Fruit fly (Drosophila melanogaster) whole organism, embryonic: ENCODE results near the gene Zwilch.

ENCODE experiments used
- ATbp ChIP-seq: fragments of 200-800 bp; sonication (Bioruptor generic); optimal IDR thresholded peaks from 2 replicates; lab custom pipeline; 2017; ENCODE audit warnings: missing biosample characterization, mild to moderate bottlenecking, missing genetic modification characterization, missing genetic modification reagents
- Awh ChIP-seq: fragments of 200-800 bp; sonication (Bioruptor generic); IDR thresholded peaks from 2 replicates; pipeline ENCODE4, ENCODE4 v1.3.6; 2022; ENCODE audit warnings: missing biosample characterization, missing genetic modification characterization
- Bgb ChIP-seq: fragments of 200-800 bp; sonication (Bioruptor generic); IDR thresholded peaks from 2 replicates; pipeline ENCODE4 v1.3.6; 2022; ENCODE audit warnings: missing biosample characterization, missing genetic modification characterization; ENCODE audit not compliant: partially characterized antibody
- CG10267 ChIP-seq: fragments of 200-800 bp; sonication (Bioruptor generic); optimal IDR thresholded peaks from 2 replicates; lab custom pipeline; 2018; ENCODE audit warnings: missing biosample characterization, mild to moderate bottlenecking, missing genetic modification characterization, moderate library complexity
- CG10543 ChIP-seq: fragments of 200-800 bp; sonication (Bioruptor generic); optimal IDR thresholded peaks from 3 replicates; lab custom pipeline; 2017; ENCODE audit warnings: missing biosample characterization, mild to moderate bottlenecking, missing genetic modification characterization, moderate library complexity
- CG11456 ChIP-seq: fragments of 200-800 bp; sonication (Bioruptor generic); IDR thresholded peaks from 3 replicates; pipeline ENCODE4 v1.3.6; 2022; ENCODE audit warnings: missing biosample characterization, missing genetic modification characterization
- CG12744 ChIP-seq: fragments of 200-800 bp; sonication (Bioruptor generic); optimal IDR thresholded peaks from 2 replicates; lab custom pipeline; 2016; ENCODE audit warnings: missing biosample characterization, missing genetic modification characterization
- CG17829 ChIP-seq: fragments of 200-800 bp; optimal IDR thresholded peaks from 2 replicates; lab custom pipeline; 2019; ENCODE audit warnings: missing biosample characterization, mild to moderate bottlenecking, missing genetic modification characterization, moderate library complexity
- CG1792 ChIP-seq: fragments of 200-800 bp; sonication (Bioruptor generic); optimal IDR thresholded peaks from 2 replicates; lab custom pipeline; 2016; ENCODE audit warnings: missing biosample characterization, missing genetic modification characterization
- CG18262 ChIP-seq: fragments of 200-800 bp; optimal IDR thresholded peaks from 3 replicates; lab custom pipeline; 2019; ENCODE audit warnings: missing biosample characterization, mild to moderate bottlenecking, missing genetic modification characterization, moderate library complexity
- CG18764 ChIP-seq: fragments of 200-800 bp; sonication (Bioruptor generic); optimal IDR thresholded peaks from 3 replicates; lab custom pipeline; 2016; ENCODE audit warnings: missing biosample characterization, missing genetic modification characterization
- CG3065 ChIP-seq: fragments of 200-800 bp; sonication (Bioruptor generic); optimal IDR thresholded peaks from 2 replicates; lab custom pipeline; 2016; ENCODE audit warnings: missing biosample characterization, missing genetic modification characterization
- CG3838 ChIP-seq: fragments of 200-800 bp; sonication (Bioruptor generic); optimal IDR thresholded peaks from 3 replicates; lab custom pipeline; 2016; ENCODE audit warnings: missing biosample characterization, missing genetic modification characterization
- CG3995 ChIP-seq: fragments of 200-800 bp; sonication (Bioruptor generic); optimal IDR thresholded peaks from 3 replicates; lab custom pipeline; 2016; ENCODE audit warnings: missing biosample characterization, missing genetic modification characterization
- CG4282 ChIP-seq: fragments of 200-800 bp; sonication (Bioruptor generic); optimal IDR thresholded peaks from 2 replicates; lab custom pipeline; 2016; ENCODE audit warnings: missing biosample characterization, missing genetic modification characterization
- CG6175 ChIP-seq: fragments of 200-800 bp; sonication (Bioruptor generic); IDR thresholded peaks from 3 replicates; pipeline ENCODE4 v1.3.6; 2022; ENCODE audit warnings: missing biosample characterization, missing genetic modification characterization
- CG6813 ChIP-seq: fragments of 200-800 bp; sonication (Bioruptor generic); optimal IDR thresholded peaks from 2 replicates; lab custom pipeline; 2017; ENCODE audit warnings: missing biosample characterization, missing genetic modification characterization, mild to moderate bottlenecking, moderate library complexity, missing genetic modification reagents
- CG7556 ChIP-seq: fragments of 200-800 bp; sonication (Bioruptor generic); optimal IDR thresholded peaks from 2 replicates; lab custom pipeline; 2017; ENCODE audit warnings: missing biosample characterization, mild to moderate bottlenecking, missing genetic modification characterization
- CG9437 ChIP-seq: fragments of 200-800 bp; sonication (Bioruptor generic); optimal IDR thresholded peaks from 2 replicates; lab custom pipeline; 2018; ENCODE audit warnings: missing biosample characterization, mild to moderate bottlenecking, missing genetic modification characterization
- CG9609 ChIP-seq: fragments of 200-800 bp; sonication (Bioruptor generic); optimal IDR thresholded peaks from 3 replicates; lab custom pipeline; 2016; ENCODE audit warnings: missing biosample characterization, missing genetic modification characterization
- Gsc ChIP-seq: fragments of 200-800 bp; sonication (Bioruptor generic); IDR thresholded peaks from 2 replicates; pipeline ENCODE4 v1.3.6; 2022; ENCODE audit warnings: missing biosample characterization, missing genetic modification characterization
- HLH4C ChIP-seq: fragments of 200-800 bp; sonication (Bioruptor generic); IDR thresholded peaks from 3 replicates; pipeline ENCODE4 v1.3.6; 2022; ENCODE audit warnings: missing biosample characterization, missing genetic modification characterization; ENCODE audit not compliant: partially characterized antibody
- HmgD ChIP-seq: fragments of 200-800 bp; sonication (Bioruptor generic); optimal IDR thresholded peaks from 3 replicates; lab custom pipeline; 2016; ENCODE audit warnings: missing biosample characterization, missing genetic modification characterization
- Hr78 ChIP-seq, 2 experiments: fragments of 200-800 bp in 1 of 2; fragments of >200 bp in 1 of 2; sonication (Bioruptor generic) in 1 of 2; optimal IDR thresholded peaks; 2 replicates each; lab custom pipeline; 2017 to 2019; ENCODE audit warnings: missing biosample characterization in 2 of 2, missing genetic modification characterization in 2 of 2, mild to moderate bottlenecking in 1 of 2, moderate library complexity in 1 of 2
- MTF-1 ChIP-seq: fragments of 200-800 bp; sonication (Bioruptor generic); optimal IDR thresholded peaks from 2 replicates; lab custom pipeline; 2018; ENCODE audit warnings: missing biosample characterization, mild to moderate bottlenecking, missing genetic modification characterization, borderline replicate concordance
- Med ChIP-seq: fragments of 200-800 bp; sonication (Bioruptor generic); peaks from one replicate; lab custom pipeline; 2016; ENCODE audit warnings: missing biosample characterization, missing genetic modification characterization, mild to moderate bottlenecking, inconsistent platforms, moderate library complexity
- NfI ChIP-seq: fragments of 200-800 bp; sonication (Bioruptor generic); optimal IDR thresholded peaks from 3 replicates; lab custom pipeline; 2018; ENCODE audit warnings: missing biosample characterization, mild to moderate bottlenecking, missing genetic modification characterization, moderate library complexity
- Optix ChIP-seq: fragments of 200-800 bp; sonication (Bioruptor generic); IDR thresholded peaks from 3 replicates; pipeline ENCODE4 v1.3.6; 2022; ENCODE audit warnings: missing biosample characterization, missing genetic modification characterization
- Sin3A ChIP-seq: fragments of >200 bp; optimal IDR thresholded peaks from 2 replicates; lab custom pipeline; 2018
- Vsx1 ChIP-seq: fragments of 200-800 bp; sonication (Bioruptor generic); optimal IDR thresholded peaks from 2 replicates; lab custom pipeline; 2017; ENCODE audit warnings: missing biosample characterization, mild to moderate bottlenecking, missing genetic modification characterization, missing genetic modification reagents
- amos ChIP-seq: fragments of 200-800 bp; sonication (Bioruptor generic); IDR thresholded peaks from 2 replicates; pipeline ENCODE4 v1.3.6; 2022; ENCODE audit warnings: missing biosample characterization, missing genetic modification characterization; ENCODE audit not compliant: partially characterized antibody
- az2 ChIP-seq: fragments of 200-800 bp; sonication (Bioruptor generic); optimal IDR thresholded peaks from 3 replicates; lab custom pipeline; 2016; ENCODE audit warnings: missing biosample characterization, missing genetic modification characterization
- bigmax ChIP-seq: fragments of 200-800 bp; sonication (Bioruptor generic); optimal IDR thresholded peaks from 2 replicates; lab custom pipeline; 2018; ENCODE audit warnings: missing biosample characterization, mild to moderate bottlenecking, missing genetic modification characterization
- chn ChIP-seq: fragments of 200-800 bp; sonication (Bioruptor generic); optimal IDR thresholded peaks from 2 replicates; lab custom pipeline; 2016; ENCODE audit warnings: missing biosample characterization, missing genetic modification characterization
- ems ChIP-seq: fragments of 200-800 bp; sonication (Bioruptor generic); optimal IDR thresholded peaks from 3 replicates; lab custom pipeline; 2016; ENCODE audit warnings: missing biosample characterization, missing genetic modification characterization
- esg ChIP-seq: fragments of 200-800 bp; sonication (Bioruptor generic); conservative IDR thresholded peaks from 2 replicates; pipeline ENCODE4 v1.3.6; 2022; ENCODE audit warnings: missing biosample characterization, missing genetic modification characterization
- eve ChIP-seq, 2 experiments: fragments of >200 bp; optimal IDR thresholded peaks; 2 replicates each; lab custom pipeline; 2017; ENCODE audit warnings: missing biosample characterization in 2 of 2, missing genetic modification characterization in 2 of 2
- fu2 ChIP-seq: fragments of 200-800 bp; sonication (Bioruptor generic); optimal IDR thresholded peaks from 2 replicates; lab custom pipeline; 2016; ENCODE audit warnings: missing biosample characterization, missing genetic modification characterization
- jing ChIP-seq: fragments of 200-800 bp; sonication (Bioruptor generic); optimal IDR thresholded peaks from 2 replicates; lab custom pipeline; 2018; ENCODE audit warnings: missing biosample characterization, mild to moderate bottlenecking, missing genetic modification characterization
- luna ChIP-seq: fragments of 200-800 bp; sonication (Bioruptor generic); optimal IDR thresholded peaks from 2 replicates; lab custom pipeline; 2016; ENCODE audit warnings: missing biosample characterization, missing genetic modification characterization
- mam ChIP-seq: fragments of 200-800 bp; sonication (Bioruptor generic); optimal IDR thresholded peaks from 3 replicates; lab custom pipeline; 2016; ENCODE audit warnings: missing biosample characterization, missing genetic modification characterization
- nmo ChIP-seq: fragments of 200-800 bp; sonication (Bioruptor generic); optimal IDR thresholded peaks from 2 replicates; lab custom pipeline; 2018; ENCODE audit warnings: missing biosample characterization, mild to moderate bottlenecking, missing genetic modification characterization, moderate library complexity
- onecut ChIP-seq: fragments of 200-800 bp; sonication (Bioruptor generic); IDR thresholded peaks from 2 replicates; pipeline ENCODE4 v1.3.6; 2022; ENCODE audit warnings: missing biosample characterization, missing genetic modification characterization
- org-1 ChIP-seq: fragments of 200-800 bp; sonication (Bioruptor generic); optimal IDR thresholded peaks from 2 replicates; lab custom pipeline; 2017; ENCODE audit warnings: missing biosample characterization, missing genetic modification characterization
- run ChIP-seq: fragments of 200-800 bp; sonication (Bioruptor generic); optimal IDR thresholded peaks from 3 replicates; lab custom pipeline; 2018; ENCODE audit warnings: missing biosample characterization, mild to moderate bottlenecking, missing genetic modification characterization
- sisA ChIP-seq: fragments of 200-800 bp; sonication (Bioruptor generic); IDR thresholded peaks from 2 replicates; pipeline ENCODE4 v1.3.6; 2022; ENCODE audit warnings: missing biosample characterization, missing genetic modification characterization
- so ChIP-seq: fragments of 200-800 bp; sonication (Bioruptor generic); IDR thresholded peaks from 3 replicates; pipeline ENCODE4 v1.3.6; 2022; ENCODE audit warnings: missing biosample characterization, missing genetic modification characterization
- sug ChIP-seq: fragments of 200-800 bp; optimal IDR thresholded peaks from 2 replicates; lab custom pipeline; 2019; ENCODE audit warnings: missing biosample characterization, mild to moderate bottlenecking, missing genetic modification characterization, moderate library complexity
- unc-4 ChIP-seq: fragments of 200-800 bp; sonication (Bioruptor generic); IDR thresholded peaks from 2 replicates; pipeline ENCODE4 v1.3.6; 2022; ENCODE audit warnings: missing biosample characterization, missing genetic modification characterization; ENCODE audit not compliant: partially characterized antibody
- zen ChIP-seq: fragments of 200-800 bp; sonication (Bioruptor generic); optimal IDR thresholded peaks from 3 replicates; lab custom pipeline; 2018; ENCODE audit warnings: missing biosample characterization, mild to moderate bottlenecking, missing genetic modification characterization, moderate library complexity
- zen2 ChIP-seq: fragments of 200-800 bp; sonication (Bioruptor generic); IDR thresholded peaks from 3 replicates; pipeline ENCODE4 v1.3.6; 2022; ENCODE audit warnings: missing biosample characterization, missing genetic modification characterization; ENCODE audit not compliant: partially characterized antibody
- zf30C ChIP-seq: fragments of 200-800 bp; sonication (Bioruptor generic); optimal IDR thresholded peaks from 3 replicates; lab custom pipeline; 2018; ENCODE audit warnings: missing biosample characterization, mild to moderate bottlenecking, missing genetic modification characterization

Zwilch gene

DNA sequence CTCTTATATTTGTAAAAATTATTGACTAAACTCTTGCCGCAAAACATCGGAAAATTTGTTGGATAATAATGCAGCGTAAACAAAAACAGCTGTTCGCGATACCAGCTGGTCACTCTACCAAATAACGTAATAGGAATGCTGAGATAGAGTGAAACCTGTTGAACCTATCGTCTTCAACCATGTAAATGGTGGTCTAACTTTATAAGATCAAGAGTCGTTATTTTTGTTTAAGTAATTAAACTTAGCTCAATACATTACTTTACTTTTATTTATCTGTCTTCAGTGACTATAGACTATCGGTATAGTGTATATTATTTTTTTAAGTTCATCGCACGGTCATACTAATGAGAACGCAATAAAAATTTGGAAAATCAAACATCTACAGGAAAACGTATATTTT is 41.6 kb upstream of the Zwilch start, which contains the start of the genes CG1750 and spn-F (continued):
- TF ChIP-seq CG18262 (tag; lab: Kevin White, UChicago): no peak
- no peak for TF ChIP-seq MTF-1 (GFP tag; lab: Kevin White, UChicago)
- TF ChIP-seq ems (GFP tag; lab: Kevin White, UChicago): no peak
- no peak for TF ChIP-seq zf30C
- TF ChIP-seq so (GFP tag; lab: Robert Waterston, UW): no peak
- peak; percentile 56 for TF ChIP-seq Bgb (GFP tag; lab: Robert Waterston, UW)
- TF ChIP-seq CG10267 (tag; lab: Kevin White, UChicago): no peak
- no peak; the same call in 2 of the 3 replicates for TF ChIP-seq zen2
- TF ChIP-seq CG7556 (GFP tag; lab: Kevin White, UChicago): no peak
- TF ChIP-seq Awh (GFP tag; lab: Robert Waterston, UW): no peak
- TF ChIP-seq HLH4C: 0 out of 3 replicates have a peak, but pooled peaks have one; percentile 30
- peak; percentile 32 for TF ChIP-seq nmo (GFP tag; lab: Kevin White, UChicago)
- TF ChIP-seq CG18764 (GFP tag; lab: Kevin White, UChicago): no peak
- TF ChIP-seq org-1: no peak
- no peak for TF ChIP-seq sisA (GFP tag; lab: Robert Waterston, UW)
- no peak for TF ChIP-seq CG4282
- no peak for TF ChIP-seq CG1792 (GFP tag; lab: Kevin White, UChicago)
- no peak for TF ChIP-seq CG6813 (GFP tag; lab: Kevin White, UChicago)
- TF ChIP-seq chn (GFP tag; lab: Kevin White, UChicago): no peak
- peak; percentile 28 for TF ChIP-seq CG17829 (tag; lab: Kevin White, UChicago)
- TF ChIP-seq HmgD (GFP tag; lab: Kevin White, UChicago): no peak
- TF ChIP-seq CG12744: no peak
- peak; percentile 84 for TF ChIP-seq CG3995 (GFP tag; lab: Kevin White, UChicago)
- TF ChIP-seq CG11456 (GFP tag; lab: Robert Waterston, UW): no peak
- no peak for TF ChIP-seq CG6175 (GFP tag; lab: Robert Waterston, UW)
- peak; percentile 74 for TF ChIP-seq unc-4 (GFP tag; lab: Robert Waterston, UW)
- peak in 1 of 2 experiments; percentile 0 for TF ChIP-seq Hr78 (GFP tag; optimal IDR thresholded peaks at IDR 0.05; lab: Kevin White, UChicago)
- TF ChIP-seq CG10543 (GFP tag; lab: Kevin White, UChicago): no peak
- no peak for TF ChIP-seq onecut (GFP tag; lab: Robert Waterston, UW)
- TF ChIP-seq Gsc (GFP tag; lab: Robert Waterston, UW): no peak
- no peak for TF ChIP-seq NfI (GFP tag; lab: Kevin White, UChicago)
- peak; percentile 58 for TF ChIP-seq Med
- TF ChIP-seq amos (GFP tag; lab: Robert Waterston, UW): peak; percentile 56
- TF ChIP-seq run (tag; lab: Kevin White, UChicago): no peak
- no peak for TF ChIP-seq Optix (GFP tag; lab: Robert Waterston, UW)
- peak; percentile 99 for TF ChIP-seq CG9437 (GFP tag; lab: Kevin White, UChicago)
- no peak for TF ChIP-seq fu2 (GFP tag; lab: Kevin White, UChicago)
- no peak for TF ChIP-seq eve (GFP tag; optimal IDR thresholded peaks at IDR 0.05; lab: Kevin White, UChicago)
- peak; percentile 13 for TF ChIP-seq sug (tag; lab: Kevin White, UChicago)
- TF ChIP-seq CG3838 (GFP tag; lab: Kevin White, UChicago): no peak
- TF ChIP-seq mam (GFP tag; lab: Kevin White, UChicago): no peak
- TF ChIP-seq Vsx1 (GFP tag; lab: Kevin White, UChicago): no peak
- TF ChIP-seq Sin3A (lab: Kevin White, UChicago): no peak
- no peak for TF ChIP-seq CG3065 (GFP tag; lab: Kevin White, UChicago)
- TF ChIP-seq az2: no peak
- TF ChIP-seq jing (GFP tag; lab: Kevin White, UChicago): no peak
- no peak for TF ChIP-seq ATbp (GFP tag; lab: Kevin White, UChicago)
- no peak for TF ChIP-seq CG9609 (GFP tag; lab: Kevin White, UChicago)
- no peak for TF ChIP-seq zen (tag; lab: Kevin White, UChicago)
- no peak for TF ChIP-seq esg (GFP tag; lab: Robert Waterston, UW)
- no peak for TF ChIP-seq bigmax (GFP tag; lab: Kevin White, UChicago)
- TF ChIP-seq luna (GFP tag; lab: Kevin White, UChicago): no peak
